Fruit fly (Drosophila melanogaster): ENCODE measurements around the gene Tcs6.

- TF ChIP-seq CG8301 (tag; optimal IDR thresholded peaks at IDR 0.05) = peak; percentile 27
- TF ChIP-seq CG10348 (GFP tag; IDR thresholded peaks at IDR 0.05) = no peak
- peak; percentile 40 for TF ChIP-seq CG9948 (tag; optimal IDR thresholded peaks at IDR 0.05)
- no peak for TF ChIP-seq EcR (GFP tag; optimal IDR thresholded peaks at IDR 0.05)
- no peak for TF ChIP-seq Ets98B (GFP tag; IDR thresholded peaks at IDR 0.05)
- no peak for TF ChIP-seq CG12605 (GFP tag; IDR thresholded peaks at IDR 0.05)
- peak; percentile 60 for TF ChIP-seq CG8159 (tag; optimal IDR thresholded peaks at IDR 0.05)
- TF ChIP-seq Pif1A (GFP tag; optimal IDR thresholded peaks at IDR 0.05) = no peak
These were observed 10.1 kb upstream of the Tcs6 start for dm6 chr3R:26068135-26068534.

Data from whole organism, pupa.